Fruit fly (Drosophila melanogaster) whole organism, pupa: ENCODE results near the gene CG32026.
A peak's percentile ranks its signal among the peaks of the same experiment; 100 is the strongest.

ENCODE experiments used
- CG10348 ChIP-seq: fragments of 200-800 bp; sonication (Bioruptor generic); IDR thresholded peaks from 2 replicates; pipeline ENCODE4 v1.3.6; 2022; ENCODE audit warnings: missing biosample characterization, missing genetic modification characterization
- CG12605 ChIP-seq: fragments of 200-800 bp; sonication (Bioruptor generic); IDR thresholded peaks from 2 replicates; pipeline ENCODE4 v1.3.6; 2022; ENCODE audit warnings: missing biosample characterization, missing genetic modification characterization
- CG13204 ChIP-seq: fragments of 200-800 bp; sonication (Bioruptor generic); optimal IDR thresholded peaks from 2 replicates; lab custom pipeline; 2018; ENCODE audit warnings: missing biosample characterization, mild to moderate bottlenecking, missing genetic modification characterization, moderate library complexity
- CG14655 ChIP-seq: fragments of 200-800 bp; sonication (Bioruptor generic); optimal IDR thresholded peaks from 3 replicates; lab custom pipeline; 2017; ENCODE audit warnings: mild to moderate bottlenecking, missing biosample characterization, missing genetic modification reagents, missing genetic modification characterization
- CG15710 ChIP-seq: fragments of 200-800 bp; sonication (Bioruptor generic); optimal IDR thresholded peaks from 2 replicates; lab custom pipeline; 2018; ENCODE audit warnings: missing biosample characterization, mild to moderate bottlenecking, missing genetic modification characterization, moderate library complexity
- CG17806 ChIP-seq: fragments of 200-800 bp; sonication (Bioruptor generic); optimal IDR thresholded peaks from 2 replicates; lab custom pipeline; 2018; ENCODE audit warnings: missing biosample characterization, mild to moderate bottlenecking, missing genetic modification characterization, moderate library complexity
- CG32121 ChIP-seq: fragments of 200-800 bp; sonication (Bioruptor generic); IDR thresholded peaks from 2 replicates; pipeline ENCODE4 v1.3.6; 2022; ENCODE audit warnings: missing biosample characterization, missing genetic modification characterization
- CG34367 ChIP-seq: fragments of 200-800 bp; sonication (Bioruptor generic); optimal IDR thresholded peaks from 2 replicates; lab custom pipeline; 2018; ENCODE audit warnings: missing biosample characterization, mild to moderate bottlenecking, missing genetic modification characterization
- CG4496 ChIP-seq: fragments of 200-800 bp; sonication (Bioruptor generic); IDR thresholded peaks from 3 replicates; pipeline ENCODE4 v1.3.6; 2022; ENCODE audit warnings: missing biosample characterization, missing genetic modification characterization
- CG8159 ChIP-seq: fragments of 200-800 bp; sonication (Bioruptor generic); optimal IDR thresholded peaks from 3 replicates; lab custom pipeline; 2018; ENCODE audit warnings: missing biosample characterization, mild to moderate bottlenecking, missing genetic modification characterization, moderate library complexity
- CG8301 ChIP-seq: fragments of 200-800 bp; sonication (Bioruptor generic); optimal IDR thresholded peaks from 2 replicates; lab custom pipeline; 2018; ENCODE audit warnings: missing biosample characterization, mild to moderate bottlenecking, missing genetic modification characterization
- CG9948 ChIP-seq: fragments of 200-800 bp; sonication (Bioruptor generic); optimal IDR thresholded peaks from 2 replicates; lab custom pipeline; 2018; ENCODE audit warnings: missing biosample characterization, mild to moderate bottlenecking, missing genetic modification characterization, moderate library complexity
- D1 ChIP-seq: fragments of 200-800 bp; sonication (Bioruptor generic); optimal IDR thresholded peaks from 2 replicates; lab custom pipeline; 2018; ENCODE audit warnings: missing biosample characterization, mild to moderate bottlenecking, missing genetic modification characterization, moderate library complexity
- EcR ChIP-seq: fragments of 200-800 bp; sonication (Bioruptor generic); optimal IDR thresholded peaks from 3 replicates; lab custom pipeline; 2019; ENCODE audit warnings: missing biosample characterization, missing genetic modification characterization, mild to moderate bottlenecking, moderate library complexity, missing genetic modification reagents
- Ets98B ChIP-seq: fragments of 200-800 bp; sonication (Bioruptor generic); IDR thresholded peaks from 2 replicates; pipeline ENCODE4 v1.3.6; 2022; ENCODE audit warnings: missing biosample characterization, missing genetic modification characterization
- Pif1A ChIP-seq: fragments of 200-800 bp; sonication (Bioruptor generic); optimal IDR thresholded peaks from 3 replicates; lab custom pipeline; 2016; ENCODE audit warnings: missing biosample characterization, missing genetic modification characterization
- Pif1B ChIP-seq: fragments of 200-800 bp; sonication (Bioruptor generic); optimal IDR thresholded peaks from 3 replicates; lab custom pipeline; 2016; ENCODE audit warnings: missing biosample characterization, missing genetic modification characterization
- Snoo ChIP-seq: fragments of 200-800 bp; sonication (Bioruptor generic); optimal IDR thresholded peaks from 3 replicates; lab custom pipeline; 2017; ENCODE audit warnings: missing biosample characterization, mild to moderate bottlenecking, missing genetic modification characterization, inconsistent platforms
- fd96Ca ChIP-seq: fragments of 200-800 bp; sonication (Bioruptor generic); IDR thresholded peaks from 3 replicates; pipeline ENCODE4 v1.3.6; 2022; ENCODE audit warnings: missing biosample characterization, missing genetic modification characterization
- gl ChIP-seq: fragments of 200-800 bp; sonication (Bioruptor generic); optimal IDR thresholded peaks from 2 replicates; lab custom pipeline; 2018; ENCODE audit warnings: missing biosample characterization, mild to moderate bottlenecking, missing genetic modification characterization
- rn ChIP-seq: fragments of 200-800 bp; sonication (Bioruptor generic); IDR thresholded peaks from 2 replicates; pipeline ENCODE4 v1.3.6; 2022; ENCODE audit warnings: missing biosample characterization, missing genetic modification characterization

Gene CG32026

DNA sequence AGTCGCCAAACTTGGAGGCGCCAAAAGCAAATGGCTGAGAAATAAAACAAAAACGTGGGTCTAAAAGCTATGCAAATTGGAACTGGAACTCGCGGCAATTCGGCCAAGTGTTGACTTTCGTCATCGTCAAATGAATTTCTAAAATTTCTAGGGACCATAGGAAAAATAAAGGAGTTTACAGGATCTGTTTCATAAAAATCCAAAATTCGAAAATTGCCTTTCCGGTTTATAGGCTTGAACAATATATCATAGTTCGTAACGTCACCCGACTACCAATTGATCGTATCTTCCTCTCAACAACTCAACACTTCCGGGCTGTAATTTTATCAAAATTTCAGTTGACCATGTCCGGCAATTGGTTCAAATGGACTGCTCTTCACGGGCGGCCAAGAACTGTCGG is at the start of gene CG32026:
TSS of gene CG32026 (plus strand) at position 301 of the 400 bp plus-strand sequence.
- TF ChIP-seq Ets98B (no peak), CG34367 (tag; lab: Kevin White, UChicago) (no peak), CG14655 (GFP tag; lab: Kevin White, UChicago) (no peak), CG15710 (tag; lab: Kevin White, UChicago) (no peak), CG8301 (tag; lab: Kevin White, UChicago) (no peak), EcR (no peak)

DNA sequence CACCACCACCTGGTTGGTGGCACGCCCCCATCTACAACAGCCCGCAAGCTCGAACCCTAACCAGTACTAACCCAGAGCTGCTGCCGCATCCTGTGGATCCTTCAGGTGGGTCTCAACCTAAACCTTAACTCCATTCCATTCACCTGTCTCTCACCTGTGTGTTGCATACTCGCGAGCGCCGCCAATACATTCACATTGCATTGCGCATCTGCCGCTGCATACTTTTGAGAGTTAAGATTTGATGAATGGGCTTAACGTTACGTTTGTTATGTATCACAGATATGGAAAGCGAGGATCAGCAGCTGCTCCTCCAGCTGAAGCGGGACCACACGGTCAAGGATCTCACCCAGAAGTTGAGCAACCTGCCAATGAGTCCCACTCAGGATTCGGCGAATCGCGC is 49.0 kb upstream of the CG32026 start:
- no peak for TF ChIP-seq rn (GFP tag; lab: Robert Waterston, UW)
- no peak for TF ChIP-seq Ets98B
- no peak for TF ChIP-seq CG9948 (tag; lab: Kevin White, UChicago)
- no peak for TF ChIP-seq D1
- TF ChIP-seq CG15710 (tag; lab: Kevin White, UChicago) = no peak
- TF ChIP-seq CG8301 (tag; lab: Kevin White, UChicago) = no peak
- no peak for TF ChIP-seq EcR
- TF ChIP-seq CG8159 (tag; lab: Kevin White, UChicago) = no peak
- TF ChIP-seq Pif1B = no peak
- TF ChIP-seq CG14655 (GFP tag; lab: Kevin White, UChicago) = no peak
- no peak for TF ChIP-seq Snoo (tag; lab: Kevin White, UChicago)
- TF ChIP-seq CG34367 (tag; lab: Kevin White, UChicago) = no peak
- no peak for TF ChIP-seq CG32121 (GFP tag; lab: Robert Waterston, UW)
- no peak for TF ChIP-seq fd96Ca (GFP tag; lab: Robert Waterston, UW)
- no peak for TF ChIP-seq gl (tag; lab: Kevin White, UChicago)
- no peak for TF ChIP-seq CG12605 (GFP tag; lab: Robert Waterston, UW)
- TF ChIP-seq CG13204 (GFP tag; lab: Kevin White, UChicago) = no peak
- no peak for TF ChIP-seq CG10348
- TF ChIP-seq, all 21 proteins: peak for 0

DNA sequence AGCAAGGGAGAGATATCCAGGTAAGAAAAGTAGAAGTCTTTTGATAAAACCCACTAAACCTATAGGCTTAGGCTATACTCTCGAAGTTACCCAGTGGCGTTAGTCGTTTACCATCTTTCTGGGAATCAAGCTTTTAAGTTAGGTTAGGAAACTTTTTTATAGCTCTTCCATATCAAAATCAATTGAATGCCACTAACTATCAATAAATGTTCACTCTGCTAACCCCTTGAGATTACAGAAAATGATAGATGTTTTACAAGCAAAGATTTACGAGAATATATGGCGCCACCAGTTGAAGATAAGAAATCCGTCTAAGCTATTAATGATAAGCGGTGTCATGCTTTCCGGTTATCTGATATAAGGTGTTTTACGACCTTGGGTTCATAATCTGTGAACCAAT is 48.6 kb upstream of the CG32026 start:
- TF ChIP-seq D1 (no peak), Pif1B (no peak), CG17806 (no peak), CG34367 (tag; lab: Kevin White, UChicago) (no peak), CG15710 (tag; lab: Kevin White, UChicago) (no peak), CG10348 (no peak), CG14655 (GFP tag; lab: Kevin White, UChicago) (no peak), CG8301 (tag; lab: Kevin White, UChicago) (no peak), gl (tag; lab: Kevin White, UChicago) (no peak), CG13204 (GFP tag; lab: Kevin White, UChicago) (no peak), fd96Ca (GFP tag; lab: Robert Waterston, UW) (no peak), Ets98B (no peak), EcR (no peak), CG9948 (tag; lab: Kevin White, UChicago) (no peak), CG4496 (no peak), Pif1A (GFP tag; lab: Kevin White, UChicago) (no peak), CG8159 (tag; lab: Kevin White, UChicago) (no peak), CG12605 (GFP tag; lab: Robert Waterston, UW) (no peak), Snoo (tag; lab: Kevin White, UChicago) (no peak), CG32121 (GFP tag; lab: Robert Waterston, UW) (no peak)
- TF ChIP-seq, all 21 proteins: peak for 0

DNA sequence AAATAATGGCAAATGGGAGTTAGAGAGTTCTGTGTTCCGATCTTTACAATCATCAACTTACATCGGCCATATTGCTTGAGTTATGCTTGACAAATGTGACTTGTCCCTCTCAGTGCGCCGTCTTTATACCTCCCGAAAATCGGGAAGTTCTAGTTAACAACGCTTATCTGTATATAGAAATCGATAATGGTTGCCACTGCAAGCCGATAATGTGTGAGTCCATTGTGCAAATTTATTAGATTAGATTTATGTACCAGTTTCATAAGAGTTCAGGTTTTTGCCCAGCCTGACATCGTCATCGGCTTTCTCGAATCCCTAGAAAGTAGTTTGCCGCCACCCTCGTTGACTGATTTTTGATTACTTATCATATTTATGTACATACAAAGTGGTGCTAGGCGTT is 47.8 kb upstream of the CG32026 start, which contains the start of gene Acbp5:
TSS of gene Acbp5 (minus strand) at position 101 of the 400 bp plus-strand sequence.
- TF ChIP-seq Pif1B (no peak), CG17806 (no peak), Pif1A (GFP tag; lab: Kevin White, UChicago) (no peak), CG13204 (GFP tag; lab: Kevin White, UChicago) (no peak), gl (tag; lab: Kevin White, UChicago) (no peak), CG8159 (tag; lab: Kevin White, UChicago) (no peak), CG8301 (tag; lab: Kevin White, UChicago) (no peak), CG9948 (tag; lab: Kevin White, UChicago) (no peak), CG34367 (tag; lab: Kevin White, UChicago) (no peak), D1 (no peak), rn (GFP tag; lab: Robert Waterston, UW) (no peak)

DNA sequence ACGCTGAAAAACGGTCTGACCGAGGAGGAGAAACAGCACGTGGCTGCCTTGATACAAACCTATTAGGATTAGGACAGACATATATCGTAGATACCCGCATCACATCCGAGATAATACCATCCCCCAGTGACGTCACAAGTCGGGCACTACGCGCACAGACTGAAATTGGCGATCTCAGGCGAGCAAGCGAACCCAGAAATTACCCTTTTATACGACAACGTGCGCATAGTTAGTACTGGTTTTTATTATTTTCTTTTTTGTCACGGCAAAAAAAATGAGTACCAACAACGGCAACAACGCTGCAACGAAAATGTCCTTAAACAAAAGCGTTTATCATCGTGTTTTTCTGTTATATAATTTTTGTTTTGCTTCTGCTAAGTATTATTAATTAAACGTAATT is 38.1 kb upstream of the CG32026 start:
- TF ChIP-seq CG34367 (tag; lab: Kevin White, UChicago) (no peak), CG14655 (GFP tag; lab: Kevin White, UChicago) (no peak), CG9948 (tag; lab: Kevin White, UChicago) (no peak), CG4496 (no peak), CG12605 (GFP tag; lab: Robert Waterston, UW) (no peak), Snoo (tag; lab: Kevin White, UChicago) (no peak), D1 (no peak), CG10348 (no peak), CG8301 (tag; lab: Kevin White, UChicago) (no peak), CG17806 (no peak), Pif1A (GFP tag; lab: Kevin White, UChicago) (no peak), CG32121 (GFP tag; lab: Robert Waterston, UW) (no peak), CG8159 (tag; lab: Kevin White, UChicago) (no peak), CG15710 (tag; lab: Kevin White, UChicago) (no peak), EcR (no peak), Pif1B (no peak)

DNA sequence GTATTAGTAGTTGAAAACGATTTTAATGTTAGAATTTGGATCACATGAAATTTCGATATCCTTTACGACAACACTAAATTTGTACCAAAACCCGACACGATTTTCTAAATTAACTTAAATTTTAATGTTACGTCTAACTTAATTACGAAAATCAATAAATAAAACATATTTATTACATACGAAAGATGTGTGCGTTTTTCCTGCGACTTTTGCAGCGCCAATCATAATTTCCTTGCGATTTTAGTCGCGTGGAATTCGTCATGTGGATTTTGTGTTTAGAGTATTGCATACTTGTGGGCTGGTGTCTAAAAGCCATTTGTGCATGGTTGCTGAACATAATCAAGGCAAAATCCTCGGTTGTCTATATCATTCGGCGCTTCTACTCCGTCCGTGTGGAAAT is 37.7 kb upstream of the CG32026 start:
- TF ChIP-seq CG17806 (no peak), D1 (peak; percentile 4)
